Worm (Caenorhabditis elegans) whole organism, L3 larva: Measurements from ENCODE around the gene pix-1.

Source experiments
- fkh-10 ChIP-seq: sonication (generic microtip); optimal IDR thresholded peaks from 2 replicates; lab custom pipeline; 2017; ENCODE audit warnings: missing biosample characterization, missing genetic modification reagents, missing genetic modification characterization
- hmg-11 ChIP-seq: sonication (generic microtip); optimal IDR thresholded peaks from 2 replicates; lab custom pipeline; 2016; ENCODE audit warnings: missing genetic modification characterization, missing compliant biosample characterization
- nhr-12 ChIP-seq: fragments of 150-350 bp; optimal IDR thresholded peaks from 2 replicates; lab custom pipeline; 2014; ENCODE audit warnings: missing biosample characterization, missing genetic modification characterization
- nhr-237 ChIP-seq: fragments of 150-350 bp; optimal IDR thresholded peaks from 2 replicates; lab custom pipeline; 2014; ENCODE audit warnings: missing biosample characterization, missing genetic modification characterization
- nhr-77 ChIP-seq: fragments of 150-350 bp; optimal IDR thresholded peaks from 2 replicates; lab custom pipeline; 2014; ENCODE audit warnings: missing biosample characterization, missing genetic modification characterization
- pqm-1 ChIP-seq: fragments of 150-350 bp; optimal IDR thresholded peaks from 2 replicates; lab custom pipeline; 2017; ENCODE audit warnings: missing biosample characterization, missing genetic modification characterization, inconsistent platforms
- sea-2 ChIP-seq: fragments of 150-350 bp; sonication (generic microtip); optimal IDR thresholded peaks from 4 replicates; lab custom pipeline; 2014; ENCODE audit warnings: missing biosample characterization, missing genetic modification reagents, missing genetic modification characterization
- skn-1 ChIP-seq: fragments of 150-350 bp; optimal IDR thresholded peaks from 2 replicates; lab custom pipeline; 2014; ENCODE audit warnings: missing biosample characterization, missing genetic modification characterization
- tbx-2 ChIP-seq: sonication (generic microtip); optimal IDR thresholded peaks from 2 replicates; lab custom pipeline; 2016; ENCODE audit warnings: mild to moderate bottlenecking, missing genetic modification characterization, missing compliant biosample characterization
- zag-1 ChIP-seq: fragments of 150-350 bp; optimal IDR thresholded peaks from 2 replicates; lab custom pipeline; 2014; ENCODE audit warnings: missing biosample characterization, missing genetic modification characterization
- ztf-11 ChIP-seq: fragments of 150-350 bp; optimal IDR thresholded peaks from 2 replicates; lab custom pipeline; 2014; ENCODE audit warnings: missing biosample characterization, missing genetic modification characterization

DNA sequence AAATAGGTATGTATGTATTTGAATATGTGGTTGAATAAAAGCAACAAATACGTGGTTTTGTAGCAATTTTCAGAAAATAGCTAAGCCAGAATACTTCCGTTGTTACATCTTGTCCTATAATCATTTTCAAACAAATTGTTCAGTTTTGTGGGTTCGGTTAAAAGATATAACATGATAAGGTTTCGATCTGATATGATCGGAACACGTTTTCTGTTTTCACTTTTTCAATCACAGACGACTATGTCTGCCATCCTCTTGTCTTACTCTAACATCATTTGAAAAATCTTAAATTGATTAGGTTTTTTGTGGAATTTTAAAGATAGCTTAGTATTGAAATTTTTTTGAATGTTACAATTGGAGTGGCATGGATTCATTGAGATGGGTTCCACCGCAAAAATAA, 808 bp upstream of the pix-1 start:
- TF ChIP-seq tbx-2 (tag; lab: Kevin White, UChicago) (no peak), ztf-11 (tag; lab: Kevin White, UChicago) (no peak), nhr-77 (tag; lab: Kevin White, UChicago) (no peak), hmg-11 (tag; lab: Kevin White, UChicago) (no peak), zag-1 (tag; lab: Kevin White, UChicago) (no peak), nhr-12 (tag; lab: Kevin White, UChicago) (no peak), skn-1 (tag; lab: Kevin White, UChicago) (no peak), pqm-1 (tag; lab: Kevin White, UChicago) (no peak), nhr-237 (tag; lab: Kevin White, UChicago) (no peak), sea-2 (GFP tag; lab: Kevin White, UChicago) (no peak), fkh-10 (GFP tag; lab: Kevin White, UChicago) (no peak)
